Fruit fly (Drosophila melanogaster) whole organism, embryonic: ENCODE measurements around the gene Nulp1.

Experiments used
- Asciz ChIP-seq: fragments of 200-800 bp; sonication (Bioruptor generic); optimal IDR thresholded peaks from 2 replicates; lab custom pipeline; 2017; ENCODE audit warnings: missing biosample characterization, mild to moderate bottlenecking, missing genetic modification characterization, missing genetic modification reagents
- C15 ChIP-seq: fragments of 200-800 bp; sonication (Bioruptor generic); IDR thresholded peaks from 3 replicates; pipeline ENCODE4 v1.3.6; 2022; ENCODE audit warnings: missing biosample characterization, missing genetic modification characterization
- CG10366 ChIP-seq: fragments of 200-800 bp; sonication (Bioruptor generic); IDR thresholded peaks from 2 replicates; pipeline ENCODE4 v1.3.6; 2022; ENCODE audit warnings: missing biosample characterization, missing genetic modification characterization
- CG1529 ChIP-seq: fragments of 200-800 bp; sonication (Bioruptor generic); optimal IDR thresholded peaks from 3 replicates; lab custom pipeline; 2018; ENCODE audit warnings: missing biosample characterization, missing genetic modification characterization
- CG15696 ChIP-seq: fragments of 200-800 bp; sonication (Bioruptor generic); optimal IDR thresholded peaks from 2 replicates; lab custom pipeline; 2019; ENCODE audit warnings: missing biosample characterization, mild to moderate bottlenecking, missing genetic modification characterization, moderate library complexity
- CG16779 ChIP-seq: fragments of 200-800 bp; sonication (Bioruptor generic); IDR thresholded peaks from 2 replicates; pipeline ENCODE4 v1.3.6; 2022; ENCODE audit warnings: missing biosample characterization, missing genetic modification characterization
- CG32767 ChIP-seq: fragments of 200-800 bp; sonication (Bioruptor generic); IDR thresholded peaks from 2 replicates; pipeline ENCODE4 v1.3.6; 2022; ENCODE audit warnings: missing biosample characterization, missing genetic modification characterization
- CG4360 ChIP-seq: fragments of 200-800 bp; sonication (Bioruptor generic); IDR thresholded peaks from 2 replicates; pipeline ENCODE4 v1.3.6; 2022; ENCODE audit warnings: missing biosample characterization, missing genetic modification characterization
- CG6654 ChIP-seq: fragments of 200-800 bp; sonication (Bioruptor generic); optimal IDR thresholded peaks from 2 replicates; lab custom pipeline; 2017; ENCODE audit warnings: missing biosample characterization, mild to moderate bottlenecking, missing genetic modification characterization
- CG6791 ChIP-seq: fragments of 200-800 bp; sonication (Bioruptor generic); IDR thresholded peaks from 3 replicates; pipeline ENCODE4 v1.3.6; 2022; ENCODE audit warnings: missing biosample characterization, missing genetic modification characterization; ENCODE audit not compliant: partially characterized antibody
- CG7963 ChIP-seq: fragments of 200-800 bp; sonication (Bioruptor generic); IDR thresholded peaks from 3 replicates; pipeline ENCODE4 v1.3.6; 2022; ENCODE audit warnings: missing biosample characterization, missing genetic modification characterization; ENCODE audit not compliant: partially characterized antibody
- CG8089 ChIP-seq: fragments of 200-800 bp; sonication (Bioruptor generic); optimal IDR thresholded peaks from 3 replicates; lab custom pipeline; 2016; ENCODE audit warnings: missing biosample characterization, missing genetic modification characterization
- CG8359 ChIP-seq: fragments of 200-800 bp; sonication (Bioruptor generic); optimal IDR thresholded peaks from 2 replicates; lab custom pipeline; 2017; ENCODE audit warnings: missing biosample characterization, mild to moderate bottlenecking, missing genetic modification characterization, borderline replicate concordance
- CG8924 ChIP-seq: fragments of 200-800 bp; optimal IDR thresholded peaks from 3 replicates; lab custom pipeline; 2019; ENCODE audit warnings: missing biosample characterization, mild to moderate bottlenecking, missing genetic modification characterization, moderate library complexity
- CG9797 ChIP-seq: fragments of 200-800 bp; sonication (Bioruptor generic); optimal IDR thresholded peaks from 3 replicates; lab custom pipeline; 2018; ENCODE audit warnings: missing biosample characterization, mild to moderate bottlenecking, missing genetic modification characterization
- CG9876 ChIP-seq: fragments of 200-800 bp; sonication (Bioruptor generic); optimal IDR thresholded peaks from 2 replicates; lab custom pipeline; 2016; ENCODE audit warnings: missing biosample characterization, missing genetic modification characterization
- Chrac-16 ChIP-seq: fragments of 200-800 bp; sonication (Bioruptor generic); optimal IDR thresholded peaks from 3 replicates; lab custom pipeline; 2016; ENCODE audit warnings: missing biosample characterization, missing genetic modification characterization
- D ChIP-seq, 2 experiments: fragments of 200-800 bp in 1 of 2; fragments of >200 bp in 1 of 2; sonication (Bioruptor generic) in 1 of 2; optimal IDR thresholded peaks; 2 replicates in 1 of 2; 3 replicates in 1 of 2; lab custom pipeline; 2017; ENCODE audit warnings: mild to moderate bottlenecking in 1 of 2, missing biosample characterization in 1 of 2, missing genetic modification characterization in 1 of 2, missing genetic modification reagents in 1 of 2
- Dad ChIP-seq: fragments of 200-800 bp; sonication (Bioruptor generic); optimal IDR thresholded peaks from 3 replicates; lab custom pipeline; 2016; ENCODE audit warnings: missing biosample characterization, missing genetic modification characterization
- Doc3 ChIP-seq: fragments of 200-800 bp; sonication (Bioruptor generic); IDR thresholded peaks from 3 replicates; pipeline ENCODE4 v1.3.6; 2022; ENCODE audit warnings: missing biosample characterization, missing genetic modification characterization; ENCODE audit not compliant: partially characterized antibody
- GATAe ChIP-seq: fragments of 200-800 bp; sonication (Bioruptor generic); conservative IDR thresholded peaks from 2 replicates; pipeline ENCODE4 v1.3.6; 2022; ENCODE audit warnings: missing biosample characterization, missing genetic modification characterization
- H2.0 ChIP-seq: fragments of 200-800 bp; sonication (Bioruptor generic); IDR thresholded peaks from 2 replicates; pipeline ENCODE4 v1.3.6; 2022; ENCODE audit warnings: missing biosample characterization, missing genetic modification characterization
- HHEX ChIP-seq: fragments of 200-800 bp; sonication (Bioruptor generic); optimal IDR thresholded peaks from 3 replicates; lab custom pipeline; 2017; ENCODE audit warnings: missing biosample characterization, mild to moderate bottlenecking, missing genetic modification characterization, missing genetic modification reagents
- Hr39 ChIP-seq: fragments of >200 bp; optimal IDR thresholded peaks from 2 replicates; lab custom pipeline; 2017
- MBD-R2 ChIP-seq: fragments of 200-800 bp; sonication (Bioruptor generic); IDR thresholded peaks from 2 replicates; pipeline ENCODE4 v1.3.6; 2022; ENCODE audit warnings: missing biosample characterization, missing genetic modification characterization
- NFAT ChIP-seq: fragments of 200-800 bp; sonication (Bioruptor generic); IDR thresholded peaks from 2 replicates; pipeline ENCODE4 v1.3.6; 2022; ENCODE audit warnings: missing biosample characterization, missing genetic modification characterization
- Oli ChIP-seq: fragments of 200-800 bp; sonication (Bioruptor generic); optimal IDR thresholded peaks from 2 replicates; lab custom pipeline; 2018; ENCODE audit warnings: missing biosample characterization, mild to moderate bottlenecking, missing genetic modification characterization, moderate library complexity
- Opbp ChIP-seq: fragments of 200-800 bp; sonication (Bioruptor generic); IDR thresholded peaks from 3 replicates; pipeline ENCODE4 v1.3.6; 2022; ENCODE audit warnings: missing biosample characterization, missing genetic modification characterization; ENCODE audit not compliant: partially characterized antibody
- Xbp1 ChIP-seq: fragments of 200-800 bp; sonication (Bioruptor generic); optimal IDR thresholded peaks from 3 replicates; lab custom pipeline; 2016; ENCODE audit warnings: missing biosample characterization, mild to moderate bottlenecking, missing genetic modification characterization
- abd-A ChIP-seq: fragments of 200-800 bp; sonication (Bioruptor generic); optimal IDR thresholded peaks from 3 replicates; lab custom pipeline; 2019; ENCODE audit warnings: missing biosample characterization, mild to moderate bottlenecking, missing genetic modification characterization, moderate library complexity
- br ChIP-seq: fragments of >200 bp; optimal IDR thresholded peaks from 2 replicates; lab custom pipeline; 2017
- btn ChIP-seq: fragments of 200-800 bp; sonication (Bioruptor generic); optimal IDR thresholded peaks from 2 replicates; lab custom pipeline; 2016; ENCODE audit warnings: missing biosample characterization, missing genetic modification characterization
- caup ChIP-seq: fragments of 200-800 bp; sonication (Bioruptor generic); optimal IDR thresholded peaks from 3 replicates; lab custom pipeline; 2017; ENCODE audit warnings: missing biosample characterization, mild to moderate bottlenecking, missing genetic modification characterization, moderate library complexity; ENCODE audit not compliant: severe bottlenecking
- crol ChIP-seq: fragments of 200-800 bp; sonication (Bioruptor generic); IDR thresholded peaks from 2 replicates; pipeline ENCODE4 v1.3.6; 2022; ENCODE audit warnings: missing biosample characterization, missing genetic modification characterization
- dmrt11E ChIP-seq: fragments of 200-800 bp; sonication (Bioruptor generic); optimal IDR thresholded peaks from 3 replicates; lab custom pipeline; 2018; ENCODE audit warnings: missing biosample characterization, mild to moderate bottlenecking, missing genetic modification characterization, moderate library complexity
- exex ChIP-seq: fragments of 200-800 bp; sonication (Bioruptor generic); optimal IDR thresholded peaks from 4 replicates; lab custom pipeline; 2018; ENCODE audit warnings: missing biosample characterization, mild to moderate bottlenecking, missing genetic modification characterization, moderate library complexity
- fd64A ChIP-seq: fragments of 200-800 bp; sonication (Bioruptor generic); optimal IDR thresholded peaks from 3 replicates; lab custom pipeline; 2018; ENCODE audit warnings: missing biosample characterization, mild to moderate bottlenecking, missing genetic modification characterization
- gcm2 ChIP-seq: fragments of 200-800 bp; sonication (Bioruptor generic); optimal IDR thresholded peaks from 2 replicates; lab custom pipeline; 2016; ENCODE audit warnings: missing biosample characterization, missing genetic modification characterization
- gro ChIP-seq: fragments of 200-800 bp; sonication (Bioruptor generic); optimal IDR thresholded peaks from 2 replicates; lab custom pipeline; 2016; ENCODE audit warnings: missing biosample characterization, missing genetic modification characterization
- ham ChIP-seq: fragments of 200-800 bp; sonication (Bioruptor generic); IDR thresholded peaks from 2 replicates; pipeline ENCODE4 v1.3.6; 2022; ENCODE audit warnings: missing biosample characterization, missing genetic modification characterization
- hth ChIP-seq: fragments of >200 bp; optimal IDR thresholded peaks from 2 replicates; lab custom pipeline; 2017; ENCODE audit warnings: inconsistent platforms
- inv ChIP-seq: fragments of 200-800 bp; sonication (Bioruptor generic); IDR thresholded peaks from 2 replicates; pipeline ENCODE4 v1.3.6; 2022; ENCODE audit warnings: missing biosample characterization, missing genetic modification characterization; ENCODE audit not compliant: partially characterized antibody
- peb ChIP-seq: fragments of 200-800 bp; sonication (Bioruptor generic); IDR thresholded peaks from 2 replicates; pipeline ENCODE4 v1.3.6; 2022; ENCODE audit warnings: missing biosample characterization, missing genetic modification characterization
- run ChIP-seq: fragments of 200-800 bp; sonication (Bioruptor generic); optimal IDR thresholded peaks from 3 replicates; lab custom pipeline; 2018; ENCODE audit warnings: missing biosample characterization, mild to moderate bottlenecking, missing genetic modification characterization
- shn ChIP-seq: fragments of 200-800 bp; sonication (Bioruptor generic); optimal IDR thresholded peaks from 3 replicates; lab custom pipeline; 2016; ENCODE audit warnings: missing biosample characterization, missing genetic modification characterization
- trh ChIP-seq: fragments of 200-800 bp; sonication (Bioruptor generic); optimal IDR thresholded peaks from 2 replicates; lab custom pipeline; 2016; ENCODE audit warnings: missing biosample characterization, missing genetic modification characterization
- tx ChIP-seq: fragments of 200-800 bp; sonication (Bioruptor generic); optimal IDR thresholded peaks from 2 replicates; lab custom pipeline; 2016; ENCODE audit warnings: missing biosample characterization, missing genetic modification characterization

Gene Nulp1

DNA sequence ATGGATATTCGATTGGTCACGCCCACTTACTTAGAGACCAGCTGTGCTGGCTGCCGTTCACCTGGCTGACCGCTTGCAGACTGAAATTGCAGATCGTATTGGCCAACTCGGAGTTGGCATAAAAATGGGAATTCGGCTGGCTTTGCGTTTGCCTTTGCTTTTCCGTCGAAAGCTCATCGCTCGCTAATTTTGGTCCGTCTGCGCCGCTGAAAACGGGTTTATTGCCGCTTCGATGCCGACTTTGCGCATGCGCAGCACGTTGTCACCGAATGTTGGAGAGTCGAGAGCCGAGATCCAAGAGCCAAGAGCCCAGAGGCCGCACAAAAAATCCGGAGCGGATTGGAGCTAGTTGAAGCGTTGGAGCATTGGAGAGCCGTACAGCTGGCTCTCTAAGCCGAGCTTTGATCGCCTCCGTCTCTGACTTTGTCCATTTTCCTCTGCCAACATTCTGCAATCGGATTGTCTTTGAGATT lies 41.6 kb downstream of the Nulp1 start, which contains the start of gene CG13676 (continued):
- TF ChIP-seq abd-A (tag; lab: Kevin White, UChicago): peak; percentile 4

DNA sequence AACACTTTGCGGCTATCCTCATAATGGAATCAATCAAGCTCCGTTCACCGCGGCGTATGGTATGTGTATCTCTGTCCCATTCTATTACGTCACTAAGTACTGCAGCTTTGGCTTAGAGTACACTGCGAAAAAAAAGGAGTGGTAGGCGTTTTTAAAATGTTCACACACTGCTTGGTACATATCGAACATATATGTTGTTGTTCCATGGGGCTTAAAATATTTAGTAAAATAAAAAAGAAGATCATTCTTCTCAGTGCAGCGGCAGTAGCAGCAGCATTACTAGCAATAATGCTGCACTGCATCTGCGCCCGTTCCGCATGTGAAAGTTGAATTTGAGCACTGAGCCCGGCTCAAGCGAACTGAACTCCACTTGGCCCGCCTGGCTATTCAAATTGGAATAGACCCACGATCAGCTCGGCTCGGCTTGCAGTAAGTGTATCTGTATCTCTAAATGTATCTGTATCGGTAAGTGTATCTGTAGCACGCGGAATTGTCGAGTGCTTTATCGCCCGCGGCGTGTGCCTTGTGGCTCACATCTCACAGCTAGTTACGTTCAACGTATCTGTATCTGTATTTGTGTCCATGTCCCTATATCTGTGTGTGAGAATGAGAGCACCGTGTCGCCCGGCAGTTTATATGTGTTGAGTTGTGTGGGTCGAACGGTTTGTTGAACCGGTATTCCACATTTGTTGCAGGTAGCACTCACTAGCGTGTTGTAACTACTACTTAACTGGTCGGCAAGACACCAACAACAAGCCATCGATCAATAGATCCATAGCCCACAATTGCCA lies 43.2 kb downstream of the Nulp1 start:
- TF ChIP-seq dmrt11E (tag; lab: Kevin White, UChicago): no peak
- no peak for TF ChIP-seq CG8359 (GFP tag; lab: Kevin White, UChicago)
- TF ChIP-seq CG10366 (GFP tag; lab: Robert Waterston, UW): peak; percentile 67
- TF ChIP-seq C15 (GFP tag; lab: Robert Waterston, UW): no peak
- no peak for TF ChIP-seq Doc3 (GFP tag; lab: Robert Waterston, UW)
- TF ChIP-seq CG6654 (GFP tag; lab: Kevin White, UChicago): peak; percentile 2
- no peak; the same call in 1 of the 2 replicates for TF ChIP-seq peb (GFP tag; lab: Robert Waterston, UW)
- no peak for TF ChIP-seq CG15696
- TF ChIP-seq CG9876 (GFP tag; lab: Kevin White, UChicago): no peak
- TF ChIP-seq Chrac-16: peak; percentile 4
- peak; percentile 76 for TF ChIP-seq Oli (tag; lab: Kevin White, UChicago)
- TF ChIP-seq exex (tag; lab: Kevin White, UChicago): no peak
- TF ChIP-seq fd64A (GFP tag; lab: Kevin White, UChicago): no peak
- TF ChIP-seq D (optimal IDR thresholded peaks at IDR 0.05; lab: Kevin White, UChicago): no peak
- peak; percentile 30 for TF ChIP-seq D (GFP tag; optimal IDR thresholded peaks at IDR 0.05; lab: Kevin White, UChicago)
- no peak for TF ChIP-seq run (tag; lab: Kevin White, UChicago)
- TF ChIP-seq H2.0: peak; percentile 72; the same call in 1 of the 2 replicates
- peak; percentile 36 for TF ChIP-seq btn (GFP tag; lab: Kevin White, UChicago)
- TF ChIP-seq crol (GFP tag; lab: Robert Waterston, UW): no peak
- no peak for TF ChIP-seq inv (GFP tag; lab: Robert Waterston, UW)
- TF ChIP-seq tx (GFP tag; lab: Kevin White, UChicago): no peak
- TF ChIP-seq caup (GFP tag; lab: Kevin White, UChicago): no peak
- peak; percentile 65 for TF ChIP-seq Asciz (GFP tag; lab: Kevin White, UChicago)
- TF ChIP-seq CG4360 (GFP tag; lab: Robert Waterston, UW): peak; percentile 27; the same call in 1 of the 2 replicates
- peak; percentile 51 for TF ChIP-seq CG1529 (GFP tag; lab: Kevin White, UChicago)
- no peak for TF ChIP-seq shn (GFP tag; lab: Kevin White, UChicago)
- TF ChIP-seq CG16779 (GFP tag; lab: Robert Waterston, UW): no peak
- TF ChIP-seq gcm2 (GFP tag; lab: Kevin White, UChicago): no peak
- peak; percentile 58 for TF ChIP-seq HHEX (GFP tag; lab: Kevin White, UChicago)
- TF ChIP-seq CG6791 (GFP tag; lab: Robert Waterston, UW): no peak
- TF ChIP-seq Dad (GFP tag; lab: Kevin White, UChicago): peak; percentile 23
- TF ChIP-seq CG8924 (tag; lab: Kevin White, UChicago): peak; percentile 38
- TF ChIP-seq CG9797: no peak
- no peak for TF ChIP-seq br (lab: Kevin White, UChicago)
- TF ChIP-seq MBD-R2 (GFP tag; lab: Robert Waterston, UW): no peak
- no peak for TF ChIP-seq NFAT (GFP tag; lab: Robert Waterston, UW)
- TF ChIP-seq CG32767 (GFP tag; lab: Robert Waterston, UW): peak; percentile 55; the same call in 1 of the 2 replicates
- TF ChIP-seq GATAe (GFP tag; lab: Robert Waterston, UW): no peak
- TF ChIP-seq Opbp: no peak
- no peak for TF ChIP-seq ham (GFP tag; lab: Robert Waterston, UW)
- TF ChIP-seq Hr39: no peak
- no peak for TF ChIP-seq trh (GFP tag; lab: Kevin White, UChicago)
- no peak for TF ChIP-seq gro (GFP tag; lab: Kevin White, UChicago)
- TF ChIP-seq CG7963 (GFP tag; lab: Robert Waterston, UW): no peak
- TF ChIP-seq hth (lab: Kevin White, UChicago): no peak
- TF ChIP-seq CG8089 (GFP tag; lab: Kevin White, UChicago): peak; percentile 22
- peak; percentile 72 for TF ChIP-seq Xbp1 (GFP tag; lab: Kevin White, UChicago)
